Fruit fly (Drosophila melanogaster) whole organism, prepupa: ENCODE data around the gene CG13784.

Experiments used
- CG34406 ChIP-seq: fragments of 200-800 bp; sonication (Bioruptor generic); optimal IDR thresholded peaks from 3 replicates; lab custom pipeline; 2016; ENCODE audit warnings: missing biosample characterization, missing genetic modification characterization
- CG8632 ChIP-seq: fragments of 200-800 bp; sonication (Bioruptor generic); optimal IDR thresholded peaks from 3 replicates; lab custom pipeline; 2016; ENCODE audit warnings: missing biosample characterization, missing genetic modification characterization
- CG9139 ChIP-seq: fragments of 200-800 bp; sonication (Bioruptor generic); optimal IDR thresholded peaks from 3 replicates; lab custom pipeline; 2017; ENCODE audit warnings: missing biosample characterization, mild to moderate bottlenecking, missing genetic modification characterization
- OdsH ChIP-seq: fragments of 200-800 bp; sonication (Bioruptor generic); optimal IDR thresholded peaks from 3 replicates; lab custom pipeline; 2016; ENCODE audit warnings: missing biosample characterization, missing genetic modification characterization
- dsx ChIP-seq: fragments of 200-800 bp; optimal IDR thresholded peaks from 3 replicates; lab custom pipeline; 2019; ENCODE audit warnings: missing biosample characterization, mild to moderate bottlenecking, missing genetic modification characterization, moderate library complexity; ENCODE audit not compliant: poor library complexity, severe bottlenecking

dm6 chr2L:7227434-7227833 lies 7.6 kb upstream of the CG13784 start, which contains the start of gene CG43799:
- TF ChIP-seq CG34406 (GFP tag; lab: Kevin White, UChicago) (no peak), dsx (GFP tag; lab: Kevin White, UChicago) (no peak), CG8632 (GFP tag; lab: Kevin White, UChicago) (no peak), CG9139 (GFP tag; lab: Kevin White, UChicago) (no peak), OdsH (GFP tag; lab: Kevin White, UChicago) (no peak)
